Worm (Caenorhabditis elegans): ENCODE data around the gene F43D2.6.

ce11 chrV:14658131-14658530 is 23.2 kb upstream of the F43D2.6 start, which contains the start of gene slc-25A29:
- TF ChIP-seq flt-1 (GFP tag; IDR thresholded peaks at IDR 0.05) (no peak), med-1 (GFP tag; optimal IDR thresholded peaks at IDR 0.05; ENCODE audit: insufficient read depth) (no peak), ref-1 (GFP tag; conservative IDR thresholded peaks at IDR 0.05) (no peak)
